Fruit fly (Drosophila melanogaster) whole organism, pupa: Measurements from ENCODE around the gene Zaf1.

Experiments used
- CG12605 ChIP-seq: fragments of 200-800 bp; sonication (Bioruptor generic); IDR thresholded peaks from 2 replicates; pipeline ENCODE4 v1.3.6; 2022; ENCODE audit warnings: missing biosample characterization, missing genetic modification characterization
- CG13204 ChIP-seq: fragments of 200-800 bp; sonication (Bioruptor generic); optimal IDR thresholded peaks from 2 replicates; lab custom pipeline; 2018; ENCODE audit warnings: missing biosample characterization, mild to moderate bottlenecking, missing genetic modification characterization, moderate library complexity
- CG17806 ChIP-seq: fragments of 200-800 bp; sonication (Bioruptor generic); optimal IDR thresholded peaks from 2 replicates; lab custom pipeline; 2018; ENCODE audit warnings: missing biosample characterization, mild to moderate bottlenecking, missing genetic modification characterization, moderate library complexity
- CG8159 ChIP-seq: fragments of 200-800 bp; sonication (Bioruptor generic); optimal IDR thresholded peaks from 3 replicates; lab custom pipeline; 2018; ENCODE audit warnings: missing biosample characterization, mild to moderate bottlenecking, missing genetic modification characterization, moderate library complexity
- EcR ChIP-seq: fragments of 200-800 bp; sonication (Bioruptor generic); optimal IDR thresholded peaks from 3 replicates; lab custom pipeline; 2019; ENCODE audit warnings: missing biosample characterization, missing genetic modification characterization, mild to moderate bottlenecking, moderate library complexity, missing genetic modification reagents
- Ets98B ChIP-seq: fragments of 200-800 bp; sonication (Bioruptor generic); IDR thresholded peaks from 2 replicates; pipeline ENCODE4 v1.3.6; 2022; ENCODE audit warnings: missing biosample characterization, missing genetic modification characterization
- gl ChIP-seq: fragments of 200-800 bp; sonication (Bioruptor generic); optimal IDR thresholded peaks from 2 replicates; lab custom pipeline; 2018; ENCODE audit warnings: missing biosample characterization, mild to moderate bottlenecking, missing genetic modification characterization

- TF ChIP-seq Ets98B (no peak), gl (no peak), CG13204 (no peak), CG8159 (no peak), EcR (peak; percentile 93), CG12605 (GFP tag; lab: Robert Waterston, UW) (no peak), CG17806 (no peak)
Observed at dm6 chr3R:11628416-11629041, 3.1 kb upstream of the Zaf1 start, which contains the start of gene CG14712.
